Worm (Caenorhabditis elegans) whole organism, late embryonic: ENCODE measurements around the gene sec-23.

Source experiments
- C08G9.2 ChIP-seq: sonication (generic microtip); optimal IDR thresholded peaks from 2 replicates; lab custom pipeline; 2016; ENCODE audit warnings: mild to moderate bottlenecking, missing genetic modification characterization, moderate library complexity, missing compliant biosample characterization
- Y22D7AL.16 ChIP-seq: sonication (generic microtip); optimal IDR thresholded peaks from 2 replicates; lab custom pipeline; 2016; ENCODE audit warnings: missing genetic modification characterization, missing compliant biosample characterization
- ama-1 ChIP-seq: fragments of 150-350 bp; optimal IDR thresholded peaks from 2 replicates; lab custom pipeline; 2014
- ceh-24 ChIP-seq: sonication (generic microtip); optimal IDR thresholded peaks from 2 replicates; lab custom pipeline; 2016; ENCODE audit warnings: mild to moderate bottlenecking, missing genetic modification characterization, missing compliant biosample characterization
- ceh-30 ChIP-seq: fragments of 150-350 bp; optimal IDR thresholded peaks from 2 replicates; lab custom pipeline; 2014; ENCODE audit warnings: missing biosample characterization, missing genetic modification characterization
- ceh-9 ChIP-seq: sonication (generic microtip); optimal IDR thresholded peaks from 2 replicates; lab custom pipeline; 2016; ENCODE audit warnings: mild to moderate bottlenecking, missing genetic modification characterization, inconsistent platforms, missing compliant biosample characterization
- che-1 ChIP-seq: sonication (generic microtip); optimal IDR thresholded peaks from 2 replicates; lab custom pipeline; 2016; ENCODE audit warnings: mild to moderate bottlenecking, missing genetic modification characterization, missing compliant biosample characterization
- ets-4 ChIP-seq: sonication (generic microtip); optimal IDR thresholded peaks from 2 replicates; lab custom pipeline; 2016; ENCODE audit warnings: missing genetic modification characterization, missing compliant biosample characterization
- fkh-10 ChIP-seq: fragments of 150-350 bp; optimal IDR thresholded peaks from 2 replicates; lab custom pipeline; 2014; ENCODE audit warnings: missing biosample characterization, missing genetic modification reagents, missing genetic modification characterization
- lim-6 ChIP-seq: sonication (generic microtip); optimal IDR thresholded peaks from 2 replicates; lab custom pipeline; 2016; ENCODE audit warnings: missing genetic modification characterization, missing compliant biosample characterization
- pqm-1 ChIP-seq: sonication (generic microtip); optimal IDR thresholded peaks from 2 replicates; lab custom pipeline; 2016; ENCODE audit warnings: missing genetic modification characterization, missing compliant biosample characterization
- tbx-2 ChIP-seq: sonication (generic microtip); optimal IDR thresholded peaks from 2 replicates; lab custom pipeline; 2016; ENCODE audit warnings: missing genetic modification characterization, missing compliant biosample characterization
- unc-55 ChIP-seq: sonication (generic microtip); optimal IDR thresholded peaks from 2 replicates; lab custom pipeline; 2017; ENCODE audit warnings: missing biosample characterization, missing genetic modification reagents, missing genetic modification characterization

- TF ChIP-seq pqm-1 (no peak), lim-6 (tag; lab: Kevin White, UChicago) (no peak), ceh-9 (tag; lab: Kevin White, UChicago) (no peak), C08G9.2 (tag; lab: Kevin White, UChicago) (no peak), unc-55 (no peak), fkh-10 (no peak), ets-4 (tag; lab: Kevin White, UChicago) (no peak), tbx-2 (tag; lab: Kevin White, UChicago) (no peak), ama-1 (lab: Kevin White, UChicago) (no peak), Y22D7AL.16 (tag; lab: Kevin White, UChicago) (no peak), che-1 (tag; lab: Kevin White, UChicago) (no peak), ceh-30 (no peak), ceh-24 (tag; lab: Kevin White, UChicago) (no peak)
Observed at ce11 chrV:20147662-20148245, 56.7 kb downstream of the sec-23 start, which contains the start of gene Y113G7A.13.
